Fruit fly (Drosophila melanogaster) whole organism, embryonic: ENCODE data around the gene Rift.

ENCODE experiments used
- Bdp1 ChIP-seq: fragments of 200-800 bp; sonication (Bioruptor generic); optimal IDR thresholded peaks from 3 replicates; lab custom pipeline; 2016; ENCODE audit warnings: missing biosample characterization, missing genetic modification characterization
- Bgb ChIP-seq: fragments of 200-800 bp; sonication (Bioruptor generic); IDR thresholded peaks from 2 replicates; pipeline ENCODE4 v1.3.6; 2022; ENCODE audit warnings: missing biosample characterization, missing genetic modification characterization; ENCODE audit not compliant: partially characterized antibody
- CG1024 ChIP-seq: fragments of 200-800 bp; sonication (Bioruptor generic); IDR thresholded peaks from 2 replicates; pipeline ENCODE4 v1.3.6; 2022; ENCODE audit warnings: missing biosample characterization, missing genetic modification characterization
- CG10366 ChIP-seq: fragments of 200-800 bp; sonication (Bioruptor generic); IDR thresholded peaks from 2 replicates; pipeline ENCODE4 v1.3.6; 2022; ENCODE audit warnings: missing biosample characterization, missing genetic modification characterization
- CG11695 ChIP-seq: fragments of 200-800 bp; sonication (Bioruptor generic); IDR thresholded peaks from 3 replicates; pipeline ENCODE4 v1.3.6; 2022; ENCODE audit warnings: missing biosample characterization, missing genetic modification characterization
- CG12769 ChIP-seq: fragments of 200-800 bp; sonication (Bioruptor generic); optimal IDR thresholded peaks from 2 replicates; lab custom pipeline; 2019; ENCODE audit warnings: missing biosample characterization, mild to moderate bottlenecking, missing genetic modification characterization, moderate library complexity
- CG13123 ChIP-seq: fragments of 200-800 bp; sonication (Bioruptor generic); optimal IDR thresholded peaks from 2 replicates; lab custom pipeline; 2016; ENCODE audit warnings: missing biosample characterization, missing genetic modification characterization
- CG13287 ChIP-seq: fragments of 200-800 bp; sonication (Bioruptor generic); IDR thresholded peaks from 2 replicates; pipeline ENCODE4 v1.3.6; 2022; ENCODE audit warnings: missing biosample characterization, missing genetic modification characterization; ENCODE audit not compliant: partially characterized antibody
- CG13296 ChIP-seq: fragments of 200-800 bp; sonication (Bioruptor generic); optimal IDR thresholded peaks from 3 replicates; lab custom pipeline; 2018; ENCODE audit warnings: missing biosample characterization, mild to moderate bottlenecking, missing genetic modification characterization
- CG14050 ChIP-seq: fragments of 200-800 bp; sonication (Bioruptor generic); IDR thresholded peaks from 3 replicates; pipeline ENCODE4 v1.3.6; 2022; ENCODE audit warnings: missing biosample characterization, missing genetic modification characterization
- CG31365 ChIP-seq: fragments of 200-800 bp; sonication (Bioruptor generic); optimal IDR thresholded peaks from 2 replicates; lab custom pipeline; 2018; ENCODE audit warnings: missing biosample characterization, mild to moderate bottlenecking, missing genetic modification characterization
- CG34422 ChIP-seq: fragments of 200-800 bp; sonication (Bioruptor generic); IDR thresholded peaks from 3 replicates; pipeline ENCODE4 v1.3.6; 2022; ENCODE audit warnings: missing biosample characterization, missing genetic modification characterization
- CG6175 ChIP-seq: fragments of 200-800 bp; sonication (Bioruptor generic); IDR thresholded peaks from 3 replicates; pipeline ENCODE4 v1.3.6; 2022; ENCODE audit warnings: missing biosample characterization, missing genetic modification characterization
- CG8944 ChIP-seq: fragments of 200-800 bp; sonication (Bioruptor generic); optimal IDR thresholded peaks from 3 replicates; lab custom pipeline; 2016; ENCODE audit warnings: missing biosample characterization, missing genetic modification characterization
- CkIIα-i1 ChIP-seq: fragments of 200-800 bp; sonication (Bioruptor generic); IDR thresholded peaks from 2 replicates; pipeline ENCODE4 v1.3.6; 2022; ENCODE audit warnings: missing biosample characterization, missing genetic modification characterization
- Dref ChIP-seq: fragments of 200-800 bp; sonication (Bioruptor generic); IDR thresholded peaks from 2 replicates; pipeline ENCODE4 v1.3.6; 2022; ENCODE audit warnings: missing biosample characterization, missing genetic modification characterization
- Fer1 ChIP-seq: fragments of 200-800 bp; sonication (Bioruptor generic); optimal IDR thresholded peaks from 2 replicates; lab custom pipeline; 2017; ENCODE audit warnings: missing biosample characterization, mild to moderate bottlenecking, missing genetic modification characterization
- Gsc ChIP-seq: fragments of 200-800 bp; sonication (Bioruptor generic); IDR thresholded peaks from 2 replicates; pipeline ENCODE4 v1.3.6; 2022; ENCODE audit warnings: missing biosample characterization, missing genetic modification characterization
- H15 ChIP-seq: fragments of 200-800 bp; sonication (Bioruptor generic); IDR thresholded peaks from 3 replicates; pipeline ENCODE4 v1.3.6; 2022; ENCODE audit warnings: missing biosample characterization, missing genetic modification characterization
- HHEX ChIP-seq: fragments of 200-800 bp; sonication (Bioruptor generic); optimal IDR thresholded peaks from 3 replicates; lab custom pipeline; 2017; ENCODE audit warnings: missing biosample characterization, mild to moderate bottlenecking, missing genetic modification characterization, missing genetic modification reagents
- Hey ChIP-seq: fragments of 200-800 bp; sonication (Bioruptor generic); optimal IDR thresholded peaks from 3 replicates; lab custom pipeline; 2018; ENCODE audit warnings: missing biosample characterization, mild to moderate bottlenecking, missing genetic modification characterization
- Hmx ChIP-seq: fragments of 200-800 bp; sonication (Bioruptor generic); optimal IDR thresholded peaks from 2 replicates; lab custom pipeline; 2016; ENCODE audit warnings: missing biosample characterization, missing genetic modification characterization
- Med ChIP-seq: fragments of 200-800 bp; sonication (Bioruptor generic); peaks from one replicate; lab custom pipeline; 2016; ENCODE audit warnings: missing biosample characterization, missing genetic modification characterization, mild to moderate bottlenecking, inconsistent platforms, moderate library complexity
- NC2β ChIP-seq: fragments of 200-800 bp; sonication (Bioruptor generic); optimal IDR thresholded peaks from 2 replicates; lab custom pipeline; 2016; ENCODE audit warnings: missing biosample characterization, missing genetic modification characterization
- Nf-YA ChIP-seq: fragments of 200-800 bp; sonication (Bioruptor generic); IDR thresholded peaks from 2 replicates; pipeline ENCODE4 v1.3.6; 2022; ENCODE audit warnings: missing biosample characterization, missing genetic modification characterization
- Opbp ChIP-seq: fragments of 200-800 bp; sonication (Bioruptor generic); IDR thresholded peaks from 3 replicates; pipeline ENCODE4 v1.3.6; 2022; ENCODE audit warnings: missing biosample characterization, missing genetic modification characterization; ENCODE audit not compliant: partially characterized antibody
- Rfx ChIP-seq: fragments of 200-800 bp; sonication (Bioruptor generic); IDR thresholded peaks from 2 replicates; pipeline ENCODE4 v1.3.6; 2022; ENCODE audit warnings: missing biosample characterization, missing genetic modification characterization
- Sox100B ChIP-seq: fragments of 200-800 bp; sonication (Bioruptor generic); optimal IDR thresholded peaks from 3 replicates; lab custom pipeline; 2018; ENCODE audit warnings: missing biosample characterization, mild to moderate bottlenecking, missing genetic modification characterization
- ac ChIP-seq: fragments of 200-800 bp; sonication (Bioruptor generic); optimal IDR thresholded peaks from 3 replicates; lab custom pipeline; 2017; ENCODE audit warnings: missing biosample characterization, mild to moderate bottlenecking, missing genetic modification characterization
- ara ChIP-seq: fragments of 200-800 bp; sonication (Bioruptor generic); IDR thresholded peaks from 2 replicates; pipeline ENCODE4 v1.3.6; 2022; ENCODE audit warnings: missing biosample characterization, missing genetic modification characterization
- chinmo ChIP-seq: fragments of 200-800 bp; sonication (Bioruptor generic); IDR thresholded peaks from 4 replicates; pipeline ENCODE4 v1.3.6; 2022; ENCODE audit warnings: missing biosample characterization, missing genetic modification characterization; ENCODE audit not compliant: partially characterized antibody
- ci ChIP-seq: fragments of 200-800 bp; sonication (Bioruptor generic); IDR thresholded peaks from 3 replicates; pipeline ENCODE4 v1.3.6; 2022; ENCODE audit warnings: missing biosample characterization, missing genetic modification characterization
- crol ChIP-seq: fragments of 200-800 bp; sonication (Bioruptor generic); IDR thresholded peaks from 2 replicates; pipeline ENCODE4 v1.3.6; 2022; ENCODE audit warnings: missing biosample characterization, missing genetic modification characterization
- danr ChIP-seq: fragments of 200-800 bp; sonication (Bioruptor generic); IDR thresholded peaks from 2 replicates; pipeline ENCODE4 v1.3.6; 2022; ENCODE audit warnings: missing biosample characterization, missing genetic modification characterization
- dati ChIP-seq: fragments of 200-800 bp; sonication (Bioruptor generic); IDR thresholded peaks from 2 replicates; pipeline ENCODE4 v1.3.6; 2022; ENCODE audit warnings: missing biosample characterization, missing genetic modification characterization
- dpn ChIP-seq, 2 experiments: fragments of 200-800 bp; sonication (Bioruptor generic); optimal IDR thresholded peaks; 3 replicates each; lab custom pipeline; 2016; ENCODE audit warnings: missing biosample characterization in 2 of 2, missing genetic modification characterization in 2 of 2
- esg ChIP-seq: fragments of 200-800 bp; sonication (Bioruptor generic); conservative IDR thresholded peaks from 2 replicates; pipeline ENCODE4 v1.3.6; 2022; ENCODE audit warnings: missing biosample characterization, missing genetic modification characterization
- eve ChIP-seq, 2 experiments: fragments of >200 bp; optimal IDR thresholded peaks; 2 replicates each; lab custom pipeline; 2017; ENCODE audit warnings: missing biosample characterization in 2 of 2, missing genetic modification characterization in 2 of 2
- fd3F ChIP-seq: fragments of 200-800 bp; sonication (Bioruptor generic); optimal IDR thresholded peaks from 2 replicates; lab custom pipeline; 2018; ENCODE audit warnings: missing biosample characterization, mild to moderate bottlenecking, missing genetic modification characterization, moderate library complexity
- fu2 ChIP-seq: fragments of 200-800 bp; sonication (Bioruptor generic); optimal IDR thresholded peaks from 2 replicates; lab custom pipeline; 2016; ENCODE audit warnings: missing biosample characterization, missing genetic modification characterization
- gt ChIP-seq: fragments of 200-800 bp; sonication (Bioruptor generic); IDR thresholded peaks from 2 replicates; pipeline ENCODE4 v1.3.6; 2022; ENCODE audit warnings: missing biosample characterization, missing genetic modification characterization
- hbn ChIP-seq: fragments of 200-800 bp; sonication (Bioruptor generic); IDR thresholded peaks from 2 replicates; pipeline ENCODE4 v1.3.6; 2022; ENCODE audit warnings: missing biosample characterization, missing genetic modification characterization; ENCODE audit not compliant: partially characterized antibody
- hkb ChIP-seq, 2 experiments: fragments of 200-800 bp in 1 of 2; fragments of >200 bp in 1 of 2; sonication (Bioruptor generic) in 1 of 2; IDR thresholded peaks in 1 of 2; optimal IDR thresholded peaks in 1 of 2; 2 replicates each; pipeline versions ENCODE4 v1.3.6 to Lab custom; 2017 to 2022; ENCODE audit warnings: missing biosample characterization in 1 of 2, missing genetic modification characterization in 1 of 2
- odd ChIP-seq: fragments of 200-800 bp; sonication (Bioruptor generic); optimal IDR thresholded peaks from 2 replicates; lab custom pipeline; 2017; ENCODE audit warnings: missing biosample characterization, mild to moderate bottlenecking, missing genetic modification characterization
- repo ChIP-seq: fragments of 200-800 bp; sonication (Bioruptor generic); optimal IDR thresholded peaks from 2 replicates; lab custom pipeline; 2016; ENCODE audit warnings: missing biosample characterization, missing genetic modification characterization
- sisA ChIP-seq: fragments of 200-800 bp; sonication (Bioruptor generic); IDR thresholded peaks from 2 replicates; pipeline ENCODE4 v1.3.6; 2022; ENCODE audit warnings: missing biosample characterization, missing genetic modification characterization
- sna ChIP-seq: fragments of 200-800 bp; sonication (Bioruptor generic); IDR thresholded peaks from 2 replicates; pipeline ENCODE4 v1.3.6; 2022; ENCODE audit warnings: missing biosample characterization, missing genetic modification characterization; ENCODE audit not compliant: partially characterized antibody
- sqz ChIP-seq: fragments of 200-800 bp; sonication (Bioruptor generic); optimal IDR thresholded peaks from 3 replicates; lab custom pipeline; 2018; ENCODE audit warnings: missing biosample characterization, mild to moderate bottlenecking, missing genetic modification characterization
- stc ChIP-seq: fragments of 200-800 bp; sonication (Bioruptor generic); IDR thresholded peaks from 2 replicates; pipeline ENCODE4 v1.3.6; 2022; ENCODE audit warnings: missing biosample characterization, missing genetic modification characterization
- tap ChIP-seq: fragments of 200-800 bp; optimal IDR thresholded peaks from 3 replicates; lab custom pipeline; 2019; ENCODE audit warnings: missing biosample characterization, mild to moderate bottlenecking, missing genetic modification characterization, moderate library complexity
- tin ChIP-seq: fragments of 200-800 bp; sonication (Bioruptor generic); optimal IDR thresholded peaks from 3 replicates; lab custom pipeline; 2016; ENCODE audit warnings: missing biosample characterization, missing genetic modification characterization

Gene Rift

DNA sequence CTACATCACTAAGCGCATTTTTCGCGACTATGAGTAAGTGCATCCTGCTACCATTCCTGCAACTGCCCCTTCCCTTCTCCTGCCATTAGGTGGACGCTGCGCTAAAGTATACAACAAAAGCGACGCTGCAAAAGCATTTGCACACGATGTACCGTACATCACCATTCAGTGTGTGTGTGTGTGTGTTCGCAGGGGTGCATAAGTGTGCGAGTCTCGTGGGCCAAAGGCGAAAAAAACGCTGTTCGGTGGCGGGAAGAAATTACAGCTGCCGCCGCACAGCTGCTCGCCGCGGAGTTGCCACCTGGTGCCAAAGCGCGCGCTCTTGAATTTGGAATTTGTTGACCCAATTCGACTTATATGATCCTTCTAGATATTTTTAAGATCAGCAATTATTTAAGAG, 15.5 kb downstream of the Rift start (continued):
- no peak for TF ChIP-seq CG31365 (tag; lab: Kevin White, UChicago)
- TF ChIP-seq hkb (optimal IDR thresholded peaks at IDR 0.05; lab: Kevin White, UChicago), result no peak
- no peak for TF ChIP-seq hkb (GFP tag; IDR thresholded peaks at IDR 0.05; lab: Robert Waterston, UW)
- TF ChIP-seq repo, result no peak
- TF ChIP-seq odd (GFP tag; lab: Kevin White, UChicago), result no peak
- TF ChIP-seq CG34422 (GFP tag; lab: Robert Waterston, UW), result peak; percentile 71; the same call in 1 of the 3 replicates
- TF ChIP-seq CG8944, result no peak
- TF ChIP-seq sqz (GFP tag; lab: Kevin White, UChicago), result peak; percentile 96
- TF ChIP-seq Bgb (GFP tag; lab: Robert Waterston, UW), result peak; percentile 26; the same call in 1 of the 2 replicates
- TF ChIP-seq CG11695 (GFP tag; lab: Robert Waterston, UW), result no peak
- TF ChIP-seq tap, result no peak
- no peak for TF ChIP-seq fu2
- no peak for TF ChIP-seq esg (GFP tag; lab: Robert Waterston, UW)
- TF ChIP-seq CG12769 (tag; lab: Kevin White, UChicago), result no peak
- TF ChIP-seq crol (GFP tag; lab: Robert Waterston, UW), result peak; percentile 51
- no peak for TF ChIP-seq dati
- no peak for TF ChIP-seq danr (GFP tag; lab: Robert Waterston, UW)
- TF ChIP-seq HHEX (GFP tag; lab: Kevin White, UChicago), result no peak
- no peak for TF ChIP-seq sisA
- no peak for TF ChIP-seq CkIIα-i1
- TF ChIP-seq chinmo (GFP tag; lab: Robert Waterston, UW), result peak; percentile 86; the same call in 2 of the 4 replicates
- TF ChIP-seq CG6175, result peak; percentile 88; the same call in 2 of the 3 replicates
- TF ChIP-seq CG13287 (GFP tag; lab: Robert Waterston, UW), result peak; percentile 4; the same call in 1 of the 2 replicates
- peak; percentile 24; the same call in 1 of the 2 replicates for TF ChIP-seq hbn (GFP tag; lab: Robert Waterston, UW)
- TF ChIP-seq gt, result no peak
- no peak for TF ChIP-seq Hey
- TF ChIP-seq Gsc (GFP tag; lab: Robert Waterston, UW), result no peak
- peak; percentile 89 for TF ChIP-seq Med (GFP tag; lab: Kevin White, UChicago)
- no peak for TF ChIP-seq CG14050 (GFP tag; lab: Robert Waterston, UW)
- TF ChIP-seq ara, result peak; percentile 16; the same call in 1 of the 2 replicates
- no peak for TF ChIP-seq CG1024 (GFP tag; lab: Robert Waterston, UW)
- TF ChIP-seq Bdp1 (GFP tag; lab: Kevin White, UChicago), result no peak
- no peak for TF ChIP-seq fd3F
- 0 out of 3 replicates have a peak, but pooled peaks have one; percentile 13 for TF ChIP-seq Opbp
- no peak for TF ChIP-seq dpn (GFP tag; optimal IDR thresholded peaks at IDR 0.05; lab: Kevin White, UChicago)
- peak; percentile 81 for TF ChIP-seq ac
- TF ChIP-seq Fer1, result no peak
- TF ChIP-seq ci, result peak; percentile 56; the same call in 1 of the 3 replicates
- TF ChIP-seq CG13296 (GFP tag; lab: Kevin White, UChicago), result no peak
- no peak for TF ChIP-seq NC2β (GFP tag; lab: Kevin White, UChicago)
- TF ChIP-seq Rfx (GFP tag; lab: Robert Waterston, UW), result peak; percentile 40; the same call in 1 of the 2 replicates
- peak; percentile 45; the same call in 1 of the 2 replicates for TF ChIP-seq Dref
- TF ChIP-seq Hmx (GFP tag; lab: Kevin White, UChicago), result no peak
- TF ChIP-seq CG10366, result no peak
- no peak for TF ChIP-seq sna (GFP tag; lab: Robert Waterston, UW)
- TF ChIP-seq eve (GFP tag; optimal IDR thresholded peaks at IDR 0.05; lab: Kevin White, UChicago), result no peak
- no peak for TF ChIP-seq tin
- no peak for TF ChIP-seq stc (GFP tag; lab: Robert Waterston, UW)
- TF ChIP-seq CG13123 (GFP tag; lab: Kevin White, UChicago), result no peak
- TF ChIP-seq Sox100B, result no peak
- no peak for TF ChIP-seq Nf-YA (GFP tag; lab: Robert Waterston, UW)
- no peak for TF ChIP-seq H15 (GFP tag; lab: Robert Waterston, UW)
